Worm (Caenorhabditis elegans) whole organism, late embryonic: ENCODE measurements around the gene rft-1.

Source experiments
- elt-2 ChIP-seq: sonication (generic microtip); optimal IDR thresholded peaks from 2 replicates; lab custom pipeline; 2016; ENCODE audit warnings: missing genetic modification reagents, missing genetic modification characterization, missing compliant biosample characterization
- ets-4 ChIP-seq: sonication (generic microtip); optimal IDR thresholded peaks from 2 replicates; lab custom pipeline; 2016; ENCODE audit warnings: missing genetic modification characterization, missing compliant biosample characterization
- eyg-1 ChIP-seq: sonication (generic microtip); optimal IDR thresholded peaks from 2 replicates; lab custom pipeline; 2016; ENCODE audit warnings: missing genotype, missing genetic modification characterization, missing compliant biosample characterization
- fax-1 ChIP-seq: sonication (generic microtip); optimal IDR thresholded peaks from 2 replicates; lab custom pipeline; 2016; ENCODE audit warnings: missing genotype, missing genetic modification characterization, missing compliant biosample characterization
- nfya-1 ChIP-seq: sonication (generic microtip); optimal IDR thresholded peaks from 2 replicates; lab custom pipeline; 2017; ENCODE audit warnings: missing genetic modification characterization, mild to moderate bottlenecking, missing compliant biosample characterization, antibody characterized with exemption, moderate library complexity
- ref-2 ChIP-seq: sonication (generic microtip); optimal IDR thresholded peaks from 2 replicates; lab custom pipeline; 2016; ENCODE audit warnings: missing genetic modification characterization, missing compliant biosample characterization
- unc-42 ChIP-seq: sonication (generic microtip); optimal IDR thresholded peaks from 2 replicates; lab custom pipeline; 2016; ENCODE audit warnings: missing genotype, missing genetic modification characterization, missing compliant biosample characterization

ce11 chrV:4396257-4396656 is 46.8 kb downstream of the rft-1 start, which contains the start of gene F13A2.3:
- TF ChIP-seq eyg-1 (tag; lab: Kevin White, UChicago), result no peak
- TF ChIP-seq fax-1 (tag; lab: Kevin White, UChicago), result no peak
- TF ChIP-seq ref-2 (tag; lab: Kevin White, UChicago), result no peak
- TF ChIP-seq ets-4, result no peak
- no peak for TF ChIP-seq unc-42 (tag; lab: Kevin White, UChicago)
- TF ChIP-seq elt-2 (tag; lab: Kevin White, UChicago), result no peak
- no peak for TF ChIP-seq nfya-1
